Fruit fly (Drosophila melanogaster): ENCODE results near the gene Tmc.

DNA sequence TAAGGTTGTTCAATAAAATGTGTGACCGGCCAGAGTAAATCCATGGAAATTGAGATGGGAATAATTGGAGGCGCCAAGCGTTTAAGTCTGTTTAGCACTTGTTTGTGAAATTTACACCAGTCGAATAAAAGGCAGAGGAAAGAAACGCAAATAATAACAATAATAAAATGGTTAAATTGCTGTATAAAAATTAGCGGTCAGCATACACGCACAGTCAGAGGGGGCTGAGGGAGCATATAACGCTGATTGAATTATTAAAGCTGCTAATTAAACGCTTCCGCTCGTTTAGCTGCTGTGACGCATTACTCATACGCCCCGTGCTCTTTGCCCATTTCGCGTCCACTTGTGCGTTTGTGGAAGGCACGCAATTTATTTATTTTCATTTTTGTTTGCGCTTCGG, 29.8 kb upstream of the Tmc start:
- TF ChIP-seq h (optimal IDR thresholded peaks at IDR 0.05) (no peak), ttk (optimal IDR thresholded peaks at IDR 0.05) (no peak)

All from Kc167 (cell line).